Worm (Caenorhabditis elegans) whole organism, L4 larva: ENCODE measurements around the gene Y110A2AL.3.

Source experiments
- F49E8.2 ChIP-seq: sonication (generic microtip); optimal IDR thresholded peaks from 2 replicates; lab custom pipeline; 2016; ENCODE audit warnings: missing compliant biosample characterization, mild to moderate bottlenecking, missing genetic modification characterization, borderline replicate concordance
- Y5F2A.4 ChIP-seq: fragments of 200-800 bp; sonication (Bioruptor generic); optimal IDR thresholded peaks from 2 replicates; lab custom pipeline; 2018; ENCODE audit warnings: mild to moderate bottlenecking, missing genetic modification characterization, missing compliant biosample characterization
- dmd-8 ChIP-seq: fragments of 200-800 bp; sonication (Bioruptor generic); IDR thresholded peaks from 2 replicates; pipeline ENCODE4 v1.3.6; 2022; ENCODE audit warnings: missing genetic modification characterization, missing compliant biosample characterization
- dmd-9 ChIP-seq: fragments of 200-800 bp; sonication (Bioruptor generic); IDR thresholded peaks from 2 replicates; pipeline ENCODE4 v1.3.6; 2022; ENCODE audit warnings: missing genetic modification reagents, missing genetic modification characterization, missing compliant biosample characterization
- fkh-10 ChIP-seq: fragments of 150-350 bp; optimal IDR thresholded peaks from 2 replicates; lab custom pipeline; 2014; ENCODE audit warnings: missing biosample characterization, missing genetic modification reagents, missing genetic modification characterization
- fos-1 ChIP-seq: fragments of 150-350 bp; optimal IDR thresholded peaks from 2 replicates; lab custom pipeline; 2014; ENCODE audit warnings: missing biosample characterization, missing genetic modification characterization
- hmg-1.1 ChIP-seq: fragments of 200-800 bp; sonication (Bioruptor generic); IDR thresholded peaks from 2 replicates; pipeline ENCODE4 v1.3.6; 2022; ENCODE audit warnings: missing genetic modification reagents, missing genetic modification characterization, missing compliant biosample characterization
- lin-1 ChIP-seq: fragments of 200-800 bp; sonication (Bioruptor generic); IDR thresholded peaks from 2 replicates; pipeline ENCODE4 v1.3.6; 2022; ENCODE audit warnings: missing genetic modification reagents, missing genetic modification characterization, missing compliant biosample characterization
- lin-13 ChIP-seq: fragments of 150-350 bp; optimal IDR thresholded peaks from 2 replicates; lab custom pipeline; 2014; ENCODE audit warnings: missing biosample characterization, missing genetic modification reagents, missing genetic modification characterization
- mdt-29 ChIP-seq: fragments of 200-800 bp; sonication (Bioruptor generic); IDR thresholded peaks from 2 replicates; pipeline ENCODE4 v1.3.6; 2022; ENCODE audit warnings: missing genetic modification reagents, missing genetic modification characterization, missing compliant biosample characterization
- mxl-2 ChIP-seq: fragments of 200-800 bp; sonication (Bioruptor generic); conservative IDR thresholded peaks from 2 replicates; pipeline ENCODE4 v1.3.6; 2022; ENCODE audit warnings: missing genetic modification reagents, missing genetic modification characterization, missing compliant biosample characterization
- pqm-1 ChIP-seq: sonication (generic microtip); optimal IDR thresholded peaks from 2 replicates; lab custom pipeline; 2017; ENCODE audit warnings: missing biosample characterization, missing genetic modification characterization
- ztf-11 ChIP-seq: fragments of 150-350 bp; optimal IDR thresholded peaks from 2 replicates; lab custom pipeline; 2014; ENCODE audit warnings: missing biosample characterization, missing genetic modification characterization
- ztf-7 ChIP-seq: fragments of 150-350 bp; optimal IDR thresholded peaks from 2 replicates; lab custom pipeline; 2014; ENCODE audit warnings: missing biosample characterization, missing genetic modification characterization

- TF ChIP-seq ztf-7 (tag; lab: Kevin White, UChicago) (no peak), ztf-11 (tag; lab: Kevin White, UChicago) (no peak), dmd-8 (GFP tag; lab: Robert Waterston, UW) (no peak), fkh-10 (GFP tag; lab: Kevin White, UChicago) (no peak), Y5F2A.4 (GFP tag; lab: Kevin White, UChicago) (no peak), mxl-2 (GFP tag; lab: Robert Waterston, UW) (no peak), lin-1 (GFP tag; lab: Robert Waterston, UW) (no peak), mdt-29 (no peak), lin-13 (GFP tag; lab: Kevin White, UChicago) (no peak), pqm-1 (tag; lab: Kevin White, UChicago) (no peak), F49E8.2 (tag; lab: Kevin White, UChicago) (no peak), dmd-9 (GFP tag; lab: Robert Waterston, UW) (no peak), hmg-1.1 (no peak), fos-1 (tag; lab: Kevin White, UChicago) (no peak)
Observed at ce11 chrII:2878909-2879308, 12.0 kb downstream of the Y110A2AL.3 start.
